Fruit fly (Drosophila melanogaster) whole organism, prepupa: ENCODE measurements around the gene dos.

Experiments used
- CG10669 ChIP-seq: fragments of 200-800 bp; sonication (Bioruptor generic); optimal IDR thresholded peaks from 3 replicates; lab custom pipeline; 2018; ENCODE audit warnings: missing biosample characterization, mild to moderate bottlenecking, missing genetic modification characterization, moderate library complexity
- CG15336 ChIP-seq: fragments of 200-800 bp; sonication (Bioruptor generic); IDR thresholded peaks from 2 replicates; pipeline ENCODE4 v1.3.6; 2022; ENCODE audit warnings: missing biosample characterization, missing genetic modification characterization
- CG32006 ChIP-seq: fragments of 200-800 bp; sonication (Bioruptor generic); optimal IDR thresholded peaks from 3 replicates; lab custom pipeline; 2017; ENCODE audit warnings: missing biosample characterization, mild to moderate bottlenecking, missing genetic modification characterization
- CG3919 ChIP-seq: fragments of 200-800 bp; sonication (Bioruptor generic); optimal IDR thresholded peaks from 3 replicates; lab custom pipeline; 2016; ENCODE audit warnings: missing biosample characterization, missing genetic modification characterization
- CG4318 ChIP-seq: fragments of 200-800 bp; sonication (Bioruptor generic); optimal IDR thresholded peaks from 3 replicates; lab custom pipeline; 2017; ENCODE audit warnings: missing biosample characterization, mild to moderate bottlenecking, missing genetic modification characterization
- CG6163 ChIP-seq: fragments of 200-800 bp; sonication (Bioruptor generic); IDR thresholded peaks from 3 replicates; pipeline ENCODE4 v1.3.6; 2022; ENCODE audit warnings: missing biosample characterization, missing genetic modification characterization
- CG6276 ChIP-seq: fragments of 200-800 bp; sonication (Bioruptor generic); optimal IDR thresholded peaks from 2 replicates; lab custom pipeline; 2017; ENCODE audit warnings: missing biosample characterization, mild to moderate bottlenecking, missing genetic modification characterization
- CG6808 ChIP-seq: fragments of 200-800 bp; sonication (Bioruptor generic); optimal IDR thresholded peaks from 3 replicates; lab custom pipeline; 2017; ENCODE audit warnings: missing biosample characterization, missing genetic modification characterization, mild to moderate bottlenecking, moderate library complexity, missing genetic modification reagents
- CG7368 ChIP-seq: fragments of 200-800 bp; sonication (Bioruptor generic); optimal IDR thresholded peaks from 3 replicates; lab custom pipeline; 2016; ENCODE audit warnings: missing biosample characterization, missing genetic modification characterization
- CG8119 ChIP-seq: fragments of 200-800 bp; sonication (Bioruptor generic); IDR thresholded peaks from 3 replicates; pipeline ENCODE4 v1.3.6; 2022; ENCODE audit warnings: missing biosample characterization, missing genetic modification characterization
- CG8319 ChIP-seq: fragments of 200-800 bp; sonication (Bioruptor generic); optimal IDR thresholded peaks from 3 replicates; lab custom pipeline; 2016; ENCODE audit warnings: missing biosample characterization, missing genetic modification characterization
- CG9139 ChIP-seq: fragments of 200-800 bp; sonication (Bioruptor generic); optimal IDR thresholded peaks from 3 replicates; lab custom pipeline; 2017; ENCODE audit warnings: missing biosample characterization, mild to moderate bottlenecking, missing genetic modification characterization
- Eip75B ChIP-seq: fragments of 200-800 bp; sonication (Bioruptor generic); optimal IDR thresholded peaks from 3 replicates; lab custom pipeline; 2016; ENCODE audit warnings: missing biosample characterization, missing genetic modification characterization
- Eip78C ChIP-seq: fragments of 200-800 bp; sonication (Bioruptor generic); peaks from one replicate; lab custom pipeline; 2016; ENCODE audit warnings: missing biosample characterization, missing genetic modification characterization
- Ets21C ChIP-seq: fragments of 200-800 bp; sonication (Bioruptor generic); optimal IDR thresholded peaks from 3 replicates; lab custom pipeline; 2016; ENCODE audit warnings: missing biosample characterization, missing genetic modification characterization
- Hr38 ChIP-seq: sonication (Bioruptor generic); optimal IDR thresholded peaks from 2 replicates; lab custom pipeline; 2016; ENCODE audit warnings: missing biosample characterization, missing genetic modification characterization
- Hr4 ChIP-seq: fragments of 200-800 bp; sonication (Bioruptor generic); optimal IDR thresholded peaks from 3 replicates; lab custom pipeline; 2016; ENCODE audit warnings: missing biosample characterization, missing genetic modification characterization
- Lpt ChIP-seq: fragments of 200-800 bp; sonication (Bioruptor generic); optimal IDR thresholded peaks from 3 replicates; lab custom pipeline; 2016; ENCODE audit warnings: missing biosample characterization, missing genetic modification characterization
- Met ChIP-seq: fragments of 200-800 bp; sonication (Bioruptor generic); optimal IDR thresholded peaks from 3 replicates; lab custom pipeline; 2016; ENCODE audit warnings: missing biosample characterization, missing genetic modification characterization
- OdsH ChIP-seq: fragments of 200-800 bp; sonication (Bioruptor generic); optimal IDR thresholded peaks from 3 replicates; lab custom pipeline; 2016; ENCODE audit warnings: missing biosample characterization, missing genetic modification characterization
- Sox102F ChIP-seq: fragments of 200-800 bp; sonication (Bioruptor generic); optimal IDR thresholded peaks from 2 replicates; lab custom pipeline; 2016; ENCODE audit warnings: missing biosample characterization, mild to moderate bottlenecking, missing genetic modification characterization
- achi ChIP-seq: fragments of 200-800 bp; sonication (Bioruptor generic); optimal IDR thresholded peaks from 3 replicates; lab custom pipeline; 2016; ENCODE audit warnings: missing biosample characterization, missing genetic modification characterization
- acj6 ChIP-seq: fragments of 200-800 bp; sonication (Bioruptor generic); optimal IDR thresholded peaks from 3 replicates; lab custom pipeline; 2016; ENCODE audit warnings: missing biosample characterization, missing genetic modification characterization
- dac ChIP-seq: fragments of 200-800 bp; sonication (Bioruptor generic); optimal IDR thresholded peaks from 2 replicates; lab custom pipeline; 2017; ENCODE audit warnings: missing biosample characterization, mild to moderate bottlenecking, missing genetic modification characterization
- eg ChIP-seq: fragments of 200-800 bp; sonication (Bioruptor generic); IDR thresholded peaks from 3 replicates; pipeline ENCODE4 v1.3.6; 2022; ENCODE audit warnings: missing biosample characterization, missing genetic modification characterization
- fd59A ChIP-seq: fragments of 200-800 bp; sonication (Bioruptor generic); optimal IDR thresholded peaks from 2 replicates; lab custom pipeline; 2017; ENCODE audit warnings: missing biosample characterization, mild to moderate bottlenecking, missing genetic modification characterization, missing genetic modification reagents
- fd85E ChIP-seq: fragments of 200-800 bp; sonication (Bioruptor generic); optimal IDR thresholded peaks from 3 replicates; lab custom pipeline; 2016; ENCODE audit warnings: missing biosample characterization, missing genetic modification characterization
- lz ChIP-seq: fragments of 200-800 bp; sonication (Bioruptor generic); optimal IDR thresholded peaks from 3 replicates; lab custom pipeline; 2016; ENCODE audit warnings: missing biosample characterization, missing genetic modification characterization
- net ChIP-seq: fragments of 200-800 bp; sonication (Bioruptor generic); optimal IDR thresholded peaks from 3 replicates; lab custom pipeline; 2016; ENCODE audit warnings: missing biosample characterization, missing genetic modification characterization
- spab ChIP-seq: fragments of 200-800 bp; sonication (Bioruptor generic); optimal IDR thresholded peaks from 2 replicates; lab custom pipeline; 2017; ENCODE audit warnings: missing biosample characterization, mild to moderate bottlenecking, missing genetic modification characterization, missing genetic modification reagents
- ss ChIP-seq, 2 experiments: fragments of 200-800 bp; sonication (Bioruptor generic); optimal IDR thresholded peaks; 2 replicates in 1 of 2; 3 replicates in 1 of 2; lab custom pipeline; 2017 to 2018; ENCODE audit warnings: mild to moderate bottlenecking in 2 of 2, missing biosample characterization in 2 of 2, missing genetic modification characterization in 2 of 2, moderate library complexity in 1 of 2
- vri ChIP-seq: fragments of 200-800 bp; sonication (Bioruptor generic); optimal IDR thresholded peaks from 3 replicates; lab custom pipeline; 2016; ENCODE audit warnings: missing biosample characterization, mild to moderate bottlenecking, missing genetic modification characterization

The dos gene

DNA sequence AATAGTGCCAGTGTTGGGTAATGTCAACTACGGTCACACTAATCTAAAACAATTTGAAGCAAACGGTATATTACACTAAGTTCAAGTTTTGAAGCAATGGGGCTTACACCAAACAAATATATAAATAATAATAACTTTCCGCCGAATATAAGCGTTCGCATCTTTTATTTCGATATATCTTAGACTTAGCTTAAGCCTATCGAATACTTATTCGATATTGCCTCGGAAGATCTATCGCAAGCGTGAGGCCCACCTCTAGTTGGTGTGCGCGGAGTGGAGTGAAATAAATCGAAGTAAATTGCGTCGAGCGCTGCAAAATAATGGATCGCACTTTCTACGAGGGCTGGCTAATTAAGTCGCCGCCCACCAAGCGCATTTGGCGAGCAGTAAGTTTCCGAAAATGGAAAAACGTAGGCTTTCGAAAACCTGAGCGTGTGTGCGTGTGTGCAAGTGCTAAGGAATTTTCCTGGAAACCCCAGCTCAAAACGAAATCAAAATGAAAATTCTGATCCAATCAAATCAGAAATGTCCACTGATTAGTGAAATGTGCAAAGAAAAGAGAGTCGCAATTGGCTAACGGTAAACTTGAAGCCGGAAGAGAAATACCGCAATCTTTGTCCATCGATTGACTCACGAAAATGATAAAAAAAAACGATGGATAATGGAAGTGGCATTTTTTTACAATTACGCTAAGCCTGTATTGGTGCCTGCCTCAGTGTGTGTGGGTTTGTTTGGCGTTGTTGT, at the start of gene dos (continued):
- TF ChIP-seq CG7368 (GFP tag; lab: Kevin White, UChicago) (no peak), lz (peak; percentile 41), Ets21C (GFP tag; lab: Kevin White, UChicago) (peak; percentile 30), CG6276 (GFP tag; lab: Kevin White, UChicago) (peak; percentile 66), CG8119 (no peak), Hr4 (GFP tag; lab: Kevin White, UChicago) (peak; percentile 15), net (GFP tag; lab: Kevin White, UChicago) (no peak), Met (GFP tag; lab: Kevin White, UChicago) (peak; percentile 58), Eip75B (GFP tag; lab: Kevin White, UChicago) (peak; percentile 30)

DNA sequence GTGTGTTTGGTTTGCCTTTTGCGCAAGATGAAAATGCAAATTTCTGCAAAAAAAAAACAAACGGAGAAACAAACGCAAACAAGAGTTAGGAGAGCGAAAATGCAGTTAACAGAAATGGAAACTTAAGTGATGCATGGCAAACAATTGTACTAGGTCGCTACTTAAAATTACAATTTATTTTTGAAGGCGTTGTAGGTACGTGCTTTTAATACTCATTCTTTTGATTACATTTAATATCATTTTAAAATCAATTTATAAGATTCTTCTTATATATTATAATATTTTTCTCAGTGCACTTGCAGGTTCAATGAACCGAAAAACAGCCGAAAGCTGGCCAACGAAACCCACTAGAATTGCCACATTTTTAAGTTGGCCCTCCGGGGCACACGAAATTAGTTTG, 47.9 kb upstream of the dos start:
- no peak for TF ChIP-seq CG10669 (GFP tag; lab: Kevin White, UChicago)
- TF ChIP-seq CG8119 = peak; percentile 24; the same call in 1 of the 3 replicates
- TF ChIP-seq eg = peak; percentile 33; the same call in 2 of the 3 replicates
- TF ChIP-seq dac (GFP tag; lab: Kevin White, UChicago) = no peak
- TF ChIP-seq Lpt = peak; percentile 1
- TF ChIP-seq CG6276 (GFP tag; lab: Kevin White, UChicago) = peak; percentile 11
- peak; percentile 65 for TF ChIP-seq CG32006 (GFP tag; lab: Kevin White, UChicago)
- TF ChIP-seq Met (GFP tag; lab: Kevin White, UChicago) = no peak
- no peak for TF ChIP-seq CG8319 (GFP tag; lab: Kevin White, UChicago)
- TF ChIP-seq CG4318 = peak; percentile 46
- TF ChIP-seq CG15336 (GFP tag; lab: Robert Waterston, UW) = peak; percentile 58; the same call in 1 of the 2 replicates
- TF ChIP-seq CG6163 = 0 out of 3 replicates have a peak, but pooled peaks have one; percentile 38
- no peak for TF ChIP-seq Sox102F
- no peak for TF ChIP-seq acj6 (GFP tag; lab: Kevin White, UChicago)
- peak; percentile 11 for TF ChIP-seq OdsH
- peak; percentile 50 for TF ChIP-seq Hr4 (GFP tag; lab: Kevin White, UChicago)
- peak; percentile 72 for TF ChIP-seq Eip78C (GFP tag; lab: Kevin White, UChicago)
- no peak for TF ChIP-seq fd85E (GFP tag; lab: Kevin White, UChicago)
- peak; percentile 16 for TF ChIP-seq achi (GFP tag; lab: Kevin White, UChicago)

DNA sequence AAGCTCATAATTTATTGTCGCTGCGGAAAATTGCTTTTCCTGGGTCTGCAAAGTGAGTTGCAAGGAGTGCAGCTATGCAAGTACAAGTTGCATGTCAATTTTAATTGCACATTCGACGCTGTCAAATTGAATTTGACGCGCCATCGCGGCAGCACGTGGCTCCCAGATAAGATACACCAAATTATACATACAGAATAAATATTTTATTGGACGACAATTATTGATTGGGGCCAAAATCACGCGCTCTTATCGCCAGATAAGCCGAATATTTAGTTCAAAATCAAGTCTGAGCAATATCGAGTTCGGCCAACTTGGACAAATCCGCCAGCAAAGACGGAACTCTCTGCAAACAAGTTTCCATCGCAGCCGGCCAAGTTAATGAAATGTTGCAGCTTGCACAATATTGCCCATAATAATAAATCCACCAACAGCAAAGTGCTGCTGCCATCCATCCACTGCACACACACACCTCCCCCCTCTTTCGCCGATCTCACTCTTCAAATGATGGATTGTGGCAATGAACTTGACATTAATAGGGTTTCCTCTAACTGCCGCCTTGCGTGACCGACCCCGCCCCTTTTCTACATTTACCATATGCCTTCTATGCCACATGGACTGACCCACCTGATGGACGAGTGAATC, 44.7 kb upstream of the dos start:
- peak in 1 of 2 experiments; percentile 56 for TF ChIP-seq ss (GFP tag; optimal IDR thresholded peaks at IDR 0.05; lab: Kevin White, UChicago)
- TF ChIP-seq vri (GFP tag; lab: Kevin White, UChicago) = no peak
- TF ChIP-seq, all 60 proteins: peak for 1

DNA sequence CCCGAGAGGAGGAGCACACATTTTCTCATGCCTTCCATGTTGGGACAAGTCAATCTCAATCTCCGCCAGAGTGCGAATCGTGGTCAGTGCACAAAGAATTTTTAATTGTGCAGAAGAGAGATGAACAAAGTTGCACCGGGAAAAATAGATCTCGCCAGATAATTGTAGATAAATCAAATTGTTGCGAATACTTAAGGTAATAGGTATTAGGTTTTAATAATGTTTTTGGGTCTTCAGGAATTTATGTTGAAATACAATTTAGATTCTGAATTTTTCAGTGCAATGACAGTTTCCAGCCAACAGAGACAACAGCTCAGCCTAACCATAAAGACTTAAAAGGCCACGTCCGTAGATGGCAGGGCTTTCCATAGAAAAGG, 44.1 kb upstream of the dos start:
- TF ChIP-seq eg (0 out of 3 replicates have a peak, but pooled peaks have one; percentile 14), CG8119 (peak; percentile 17; the same call in 1 of the 3 replicates), spab (GFP tag; lab: Kevin White, UChicago) (no peak), CG6163 (peak; percentile 53; the same call in 2 of the 3 replicates), fd59A (no peak), CG3919 (peak; percentile 7), CG6808 (GFP tag; lab: Kevin White, UChicago) (no peak), net (GFP tag; lab: Kevin White, UChicago) (no peak), Eip78C (GFP tag; lab: Kevin White, UChicago) (peak; percentile 64), Hr38 (GFP tag; lab: Kevin White, UChicago) (no peak), CG9139 (no peak)
- TF ChIP-seq, all 60 proteins: peak for 5
